Fruit fly (Drosophila melanogaster) whole organism, embryonic: ENCODE data around the gene CG8379.

ENCODE experiments used
- Abd-B ChIP-seq: fragments of 200-800 bp; sonication (Bioruptor generic); optimal IDR thresholded peaks from 2 replicates; lab custom pipeline; 2018; ENCODE audit warnings: missing biosample characterization, mild to moderate bottlenecking, missing genetic modification characterization, moderate library complexity
- Atf-2 ChIP-seq: fragments of 200-800 bp; sonication (Bioruptor generic); optimal IDR thresholded peaks from 2 replicates; lab custom pipeline; 2016; ENCODE audit warnings: missing biosample characterization, missing genetic modification characterization
- Bteb2 ChIP-seq: fragments of 200-800 bp; sonication (Bioruptor generic); optimal IDR thresholded peaks from 2 replicates; lab custom pipeline; 2016; ENCODE audit warnings: missing biosample characterization, missing genetic modification characterization
- CG10209 ChIP-seq: fragments of 200-800 bp; sonication (Bioruptor generic); optimal IDR thresholded peaks from 3 replicates; lab custom pipeline; 2017; ENCODE audit warnings: missing biosample characterization, mild to moderate bottlenecking, missing genetic modification characterization, missing genetic modification reagents
- CG10565 ChIP-seq: fragments of 200-800 bp; sonication (Bioruptor generic); optimal IDR thresholded peaks from 3 replicates; lab custom pipeline; 2016; ENCODE audit warnings: missing biosample characterization, mild to moderate bottlenecking, missing genetic modification characterization
- CG1233 ChIP-seq: fragments of 200-800 bp; sonication (Bioruptor generic); optimal IDR thresholded peaks from 4 replicates; lab custom pipeline; 2018; ENCODE audit warnings: missing biosample characterization, mild to moderate bottlenecking, missing genetic modification characterization
- CG13624 ChIP-seq: fragments of 200-800 bp; sonication (Bioruptor generic); optimal IDR thresholded peaks from 2 replicates; lab custom pipeline; 2016; ENCODE audit warnings: missing biosample characterization, missing genetic modification characterization
- CG13775 ChIP-seq: fragments of 200-800 bp; sonication (Bioruptor generic); optimal IDR thresholded peaks from 3 replicates; lab custom pipeline; 2017; ENCODE audit warnings: missing biosample characterization, mild to moderate bottlenecking, missing genetic modification characterization
- CG13894 ChIP-seq: fragments of 200-800 bp; sonication (Bioruptor generic); optimal IDR thresholded peaks from 3 replicates; lab custom pipeline; 2018; ENCODE audit warnings: missing biosample characterization, mild to moderate bottlenecking, missing genetic modification characterization, moderate library complexity
- CG2712 ChIP-seq: fragments of 200-800 bp; optimal IDR thresholded peaks from 3 replicates; lab custom pipeline; 2019; ENCODE audit warnings: missing biosample characterization, mild to moderate bottlenecking, missing genetic modification characterization, moderate library complexity
- CG3163 ChIP-seq: fragments of 200-800 bp; sonication (Bioruptor generic); optimal IDR thresholded peaks from 3 replicates; lab custom pipeline; 2016; ENCODE audit warnings: missing biosample characterization, missing genetic modification characterization
- CG5245 ChIP-seq: fragments of 200-800 bp; sonication (Bioruptor generic); optimal IDR thresholded peaks from 3 replicates; lab custom pipeline; 2016; ENCODE audit warnings: missing biosample characterization, missing genetic modification characterization
- CG7372 ChIP-seq: fragments of 200-800 bp; sonication (Bioruptor generic); IDR thresholded peaks from 2 replicates; pipeline ENCODE4 v1.3.6; 2022; ENCODE audit warnings: missing biosample characterization, missing genetic modification characterization
- CG7556 ChIP-seq: fragments of 200-800 bp; sonication (Bioruptor generic); optimal IDR thresholded peaks from 2 replicates; lab custom pipeline; 2017; ENCODE audit warnings: missing biosample characterization, mild to moderate bottlenecking, missing genetic modification characterization
- CG9215 ChIP-seq: fragments of 200-800 bp; sonication (Bioruptor generic); IDR thresholded peaks from 2 replicates; pipeline ENCODE4 v1.3.6; 2022; ENCODE audit warnings: missing biosample characterization, missing genetic modification characterization
- D19B ChIP-seq: fragments of 200-800 bp; sonication (Bioruptor generic); optimal IDR thresholded peaks from 2 replicates; lab custom pipeline; 2017; ENCODE audit warnings: missing biosample characterization, mild to moderate bottlenecking, missing genetic modification characterization
- Dll ChIP-seq: fragments of 200-800 bp; sonication (Bioruptor generic); IDR thresholded peaks from 4 replicates; pipeline ENCODE4 v1.3.6; 2022; ENCODE audit warnings: missing biosample characterization, missing genetic modification characterization; ENCODE audit not compliant: partially characterized antibody
- Doc3 ChIP-seq: fragments of 200-800 bp; sonication (Bioruptor generic); IDR thresholded peaks from 3 replicates; pipeline ENCODE4 v1.3.6; 2022; ENCODE audit warnings: missing biosample characterization, missing genetic modification characterization; ENCODE audit not compliant: partially characterized antibody
- E2f2 ChIP-seq: fragments of 200-800 bp; sonication (Bioruptor generic); IDR thresholded peaks from 2 replicates; pipeline ENCODE4 v1.3.6; 2022; ENCODE audit warnings: missing biosample characterization, missing genetic modification characterization
- Ets65A ChIP-seq: fragments of 200-800 bp; sonication (Bioruptor generic); peaks from one replicate; lab custom pipeline; 2016; ENCODE audit warnings: missing biosample characterization, missing genetic modification characterization
- H15 ChIP-seq: fragments of 200-800 bp; sonication (Bioruptor generic); IDR thresholded peaks from 3 replicates; pipeline ENCODE4 v1.3.6; 2022; ENCODE audit warnings: missing biosample characterization, missing genetic modification characterization
- HLH3B ChIP-seq: fragments of 200-800 bp; sonication (Bioruptor generic); IDR thresholded peaks from 2 replicates; pipeline ENCODE4 v1.3.6; 2022; ENCODE audit warnings: missing biosample characterization, missing genetic modification characterization
- Lpt ChIP-seq: fragments of >200 bp; optimal IDR thresholded peaks from 2 replicates; lab custom pipeline; 2018; ENCODE audit warnings: missing biosample characterization, missing genetic modification characterization
- Med ChIP-seq: fragments of 200-800 bp; sonication (Bioruptor generic); peaks from one replicate; lab custom pipeline; 2016; ENCODE audit warnings: missing biosample characterization, missing genetic modification characterization, mild to moderate bottlenecking, inconsistent platforms, moderate library complexity
- Sry-β ChIP-seq: fragments of 200-800 bp; sonication (Bioruptor generic); optimal IDR thresholded peaks from 2 replicates; lab custom pipeline; 2018; ENCODE audit warnings: missing biosample characterization, mild to moderate bottlenecking, missing genetic modification characterization, moderate library complexity
- Stat92E ChIP-seq, 3 experiments: fragments of >200 bp in 2 of 3; fragments of 200-800 bp in 1 of 3; sonication (Bioruptor generic) in 1 of 3; optimal IDR thresholded peaks; 2 replicates each; lab custom pipeline; 2017 to 2019; ENCODE audit warnings: missing biosample characterization in 3 of 3, missing genetic modification characterization in 3 of 3, mild to moderate bottlenecking in 1 of 3, moderate library complexity in 1 of 3
- Vsx1 ChIP-seq: fragments of 200-800 bp; sonication (Bioruptor generic); optimal IDR thresholded peaks from 2 replicates; lab custom pipeline; 2017; ENCODE audit warnings: missing biosample characterization, mild to moderate bottlenecking, missing genetic modification characterization, missing genetic modification reagents
- Xrp1 ChIP-seq: fragments of 200-800 bp; sonication (Bioruptor generic); IDR thresholded peaks from 2 replicates; pipeline ENCODE4 v1.3.6; 2022; ENCODE audit warnings: missing biosample characterization, missing genetic modification characterization
- ab ChIP-seq: fragments of 200-800 bp; sonication (Bioruptor generic); optimal IDR thresholded peaks from 2 replicates; lab custom pipeline; 2016; ENCODE audit warnings: missing biosample characterization, missing genetic modification characterization
- bab2 ChIP-seq: fragments of 200-800 bp; sonication (Bioruptor generic); optimal IDR thresholded peaks from 2 replicates; lab custom pipeline; 2016; ENCODE audit warnings: missing biosample characterization, missing genetic modification characterization
- bcd ChIP-seq: fragments of 200-800 bp; sonication (Bioruptor generic); optimal IDR thresholded peaks from 2 replicates; lab custom pipeline; 2017; ENCODE audit warnings: missing biosample characterization, mild to moderate bottlenecking, missing genetic modification characterization
- cad ChIP-seq: fragments of >200 bp; optimal IDR thresholded peaks from 2 replicates; lab custom pipeline; 2017; ENCODE audit warnings: missing biosample characterization, missing genetic modification characterization
- crol ChIP-seq: fragments of 200-800 bp; sonication (Bioruptor generic); IDR thresholded peaks from 2 replicates; pipeline ENCODE4 v1.3.6; 2022; ENCODE audit warnings: missing biosample characterization, missing genetic modification characterization
- esg ChIP-seq: fragments of 200-800 bp; sonication (Bioruptor generic); conservative IDR thresholded peaks from 2 replicates; pipeline ENCODE4 v1.3.6; 2022; ENCODE audit warnings: missing biosample characterization, missing genetic modification characterization
- eve ChIP-seq, 2 experiments: fragments of >200 bp; optimal IDR thresholded peaks; 2 replicates each; lab custom pipeline; 2017; ENCODE audit warnings: missing biosample characterization in 2 of 2, missing genetic modification characterization in 2 of 2
- mirr ChIP-seq: fragments of 200-800 bp; sonication (Bioruptor generic); optimal IDR thresholded peaks from 3 replicates; lab custom pipeline; 2018; ENCODE audit warnings: missing biosample characterization, mild to moderate bottlenecking, missing genetic modification characterization
- row ChIP-seq: fragments of 200-800 bp; sonication (Bioruptor generic); IDR thresholded peaks from 3 replicates; pipeline ENCODE4 v1.3.6; 2022; ENCODE audit warnings: missing biosample characterization, missing genetic modification characterization
- wor ChIP-seq: fragments of 200-800 bp; sonication (Bioruptor generic); IDR thresholded peaks from 2 replicates; pipeline ENCODE4 v1.3.6; 2022; ENCODE audit warnings: missing biosample characterization, missing genetic modification characterization

Gene CG8379

dm6 chr3R:8821623-8822022 lies 2.6 kb upstream of the CG8379 start, which contains the start of gene CG8369 (continued):
- TF ChIP-seq wor (GFP tag; lab: Robert Waterston, UW) (no peak), Ets65A (no peak), CG7556 (no peak), cad (GFP tag; lab: Kevin White, UChicago) (no peak), CG1233 (GFP tag; lab: Kevin White, UChicago) (no peak), HLH3B (GFP tag; lab: Robert Waterston, UW) (no peak), Atf-2 (no peak), mirr (GFP tag; lab: Kevin White, UChicago) (peak; percentile 24), E2f2 (GFP tag; lab: Robert Waterston, UW) (0 out of 2 replicates have a peak, but pooled peaks have one; percentile 22), CG13775 (GFP tag; lab: Kevin White, UChicago) (no peak), Med (GFP tag; lab: Kevin White, UChicago) (peak; percentile 15), Vsx1 (GFP tag; lab: Kevin White, UChicago) (no peak), crol (no peak), D19B (GFP tag; lab: Kevin White, UChicago) (no peak), CG3163 (GFP tag; lab: Kevin White, UChicago) (no peak), CG13624 (GFP tag; lab: Kevin White, UChicago) (no peak), Dll (no peak), CG10209 (GFP tag; lab: Kevin White, UChicago) (no peak)
- TF ChIP-seq, all 482 proteins: peak for 8

dm6 chr3R:8822919-8823318 lies 1.3 kb upstream of the CG8379 start:
- TF ChIP-seq Med (GFP tag; lab: Kevin White, UChicago) (peak; percentile 36), CG2712 (no peak)

dm6 chr3R:8841038-8841437 lies 16.8 kb downstream of the CG8379 start:
- TF ChIP-seq CG10565 (no peak), CG7556 (no peak), bab2 (no peak), ab (GFP tag; lab: Kevin White, UChicago) (no peak), Sry-β (no peak), Doc3 (GFP tag; lab: Robert Waterston, UW) (no peak), Xrp1 (GFP tag; lab: Robert Waterston, UW) (no peak), Lpt (GFP tag; lab: Kevin White, UChicago) (no peak), Stat92E (GFP tag; optimal IDR thresholded peaks at IDR 0.05; lab: Kevin White, UChicago) (peak in 1 of 3 experiments; percentile 59), CG13894 (no peak), CG1233 (GFP tag; lab: Kevin White, UChicago) (peak; percentile 61), Dll (0 out of 4 replicates have a peak, but pooled peaks have one; percentile 25), eve (GFP tag; optimal IDR thresholded peaks at IDR 0.05; lab: Kevin White, UChicago) (no peak), Bteb2 (GFP tag; lab: Kevin White, UChicago) (no peak), Abd-B (GFP tag; lab: Kevin White, UChicago) (no peak), cad (GFP tag; lab: Kevin White, UChicago) (peak; percentile 10), CG5245 (GFP tag; lab: Kevin White, UChicago) (no peak), CG9215 (GFP tag; lab: Robert Waterston, UW) (no peak), row (GFP tag; lab: Robert Waterston, UW) (0 out of 3 replicates have a peak, but pooled peaks have one; percentile 22), CG7372 (no peak), esg (GFP tag; lab: Robert Waterston, UW) (no peak), H15 (GFP tag; lab: Robert Waterston, UW) (no peak), bcd (GFP tag; lab: Kevin White, UChicago) (no peak)
